Worm (Caenorhabditis elegans): ENCODE data around the gene tag-294.

DNA sequence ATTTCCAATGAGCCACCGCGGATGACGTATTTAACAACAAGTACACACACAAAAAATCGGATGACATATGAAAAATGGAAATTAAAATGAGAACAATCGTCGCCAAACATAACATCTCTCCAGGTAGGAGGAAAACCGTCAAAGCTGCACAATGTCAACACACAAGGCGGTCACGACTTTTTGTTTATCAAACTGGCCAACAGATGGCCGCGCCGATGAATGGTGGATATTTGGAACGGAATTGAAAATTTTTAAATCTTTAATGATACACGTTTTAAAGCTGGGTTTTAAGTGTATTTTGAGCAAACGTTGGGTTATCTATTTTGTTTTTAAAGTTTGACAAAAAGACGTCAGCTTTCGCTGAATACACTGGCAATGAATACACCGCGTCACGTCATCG lies 18.1 kb upstream of the tag-294 start:
- no peak for TF ChIP-seq unc-62 (GFP tag; optimal IDR thresholded peaks at IDR 0.05)
- TF ChIP-seq unc-130 (GFP tag; optimal IDR thresholded peaks at IDR 0.05): no peak
- no peak for TF ChIP-seq hrde-1 (tag; optimal IDR thresholded peaks at IDR 0.05; ENCODE audit: borderline replicate concordance)
- no peak for TF ChIP-seq pbrm-1 (GFP tag; IDR thresholded peaks at IDR 0.05)
- no peak for TF ChIP-seq C06A6.2 (GFP tag; conservative IDR thresholded peaks at IDR 0.05)
- TF ChIP-seq Y79H2A.3 (GFP tag; conservative IDR thresholded peaks at IDR 0.05): no peak
- TF ChIP-seq ets-4 (GFP tag; optimal IDR thresholded peaks at IDR 0.05): no peak
- no peak for TF ChIP-seq rec-8 (tag; optimal IDR thresholded peaks at IDR 0.05)
- TF ChIP-seq ztf-28 (GFP tag; IDR thresholded peaks at IDR 0.05): no peak
- no peak for TF ChIP-seq ceh-58 (GFP tag; IDR thresholded peaks at IDR 0.05)
- no peak for TF ChIP-seq hmg-1.2 (GFP tag; IDR thresholded peaks at IDR 0.05)
- TF ChIP-seq madf-6 (GFP tag; IDR thresholded peaks at IDR 0.05): no peak
- no peak for TF ChIP-seq nhr-27 (tag; optimal IDR thresholded peaks at IDR 0.05)
